Worm (Caenorhabditis elegans) whole organism, young adult: Measurements from ENCODE around the gene col-33.
A peak's percentile ranks its signal among the peaks of the same experiment; 100 is the strongest.

ENCODE experiments used
- B0261.1 ChIP-seq: sonication (generic microtip); optimal IDR thresholded peaks from 2 replicates; lab custom pipeline; 2016; ENCODE audit warnings: mild to moderate bottlenecking, missing genetic modification characterization, moderate library complexity, missing compliant biosample characterization
- B0336.3 ChIP-seq: fragments of 200-800 bp; sonication (Bioruptor generic); IDR thresholded peaks from 2 replicates; pipeline ENCODE4 v1.3.6; 2022; ENCODE audit warnings: missing genetic modification characterization, missing compliant biosample characterization
- F22D6.2 ChIP-seq: sonication (generic microtip); optimal IDR thresholded peaks from 2 replicates; lab custom pipeline; 2016; ENCODE audit warnings: mild to moderate bottlenecking, missing genetic modification characterization, missing compliant biosample characterization
- F23B12.7 ChIP-seq: sonication (generic microtip); optimal IDR thresholded peaks from 2 replicates; lab custom pipeline; 2017; ENCODE audit warnings: missing genetic modification characterization, mild to moderate bottlenecking, missing compliant biosample characterization, antibody characterized with exemption, moderate library complexity; ENCODE audit not compliant: insufficient read depth
- F39B2.1 ChIP-seq: fragments of 200-800 bp; sonication (Bioruptor generic); IDR thresholded peaks from 2 replicates; pipeline ENCODE4 v1.3.6; 2022; ENCODE audit warnings: missing genetic modification reagents, missing genetic modification characterization, missing compliant biosample characterization
- F49E8.2 ChIP-seq: sonication (generic microtip); optimal IDR thresholded peaks from 3 replicates; lab custom pipeline; 2017; ENCODE audit warnings: missing genetic modification characterization, mild to moderate bottlenecking, missing compliant biosample characterization, antibody characterized with exemption, moderate library complexity; ENCODE audit not compliant: insufficient read depth
- F52B5.7 ChIP-seq: sonication (generic microtip); optimal IDR thresholded peaks from 2 replicates; lab custom pipeline; 2016; ENCODE audit warnings: mild to moderate bottlenecking, missing genetic modification characterization, missing compliant biosample characterization
- F57A8.1 ChIP-seq: fragments of 200-800 bp; sonication (Bioruptor generic); optimal IDR thresholded peaks from 2 replicates; lab custom pipeline; 2018; ENCODE audit warnings: mild to moderate bottlenecking, missing genetic modification characterization, moderate library complexity, missing compliant biosample characterization
- Y56A3A.18 ChIP-seq: fragments of 200-800 bp; sonication (Bioruptor generic); IDR thresholded peaks from 2 replicates; pipeline ENCODE4 v1.3.6; 2022; ENCODE audit warnings: missing genetic modification reagents, missing genetic modification characterization, missing compliant biosample characterization
- ZK185.1 ChIP-seq: sonication (generic microtip); optimal IDR thresholded peaks from 2 replicates; lab custom pipeline; 2016; ENCODE audit warnings: mild to moderate bottlenecking, missing genetic modification characterization, missing compliant biosample characterization; ENCODE audit not compliant: poor library complexity, severe bottlenecking
- akir-1 ChIP-seq: fragments of 200-800 bp; sonication (Bioruptor generic); optimal IDR thresholded peaks from 2 replicates; lab custom pipeline; 2018; ENCODE audit warnings: mild to moderate bottlenecking, missing genetic modification characterization, moderate library complexity, missing compliant biosample characterization
- aptf-2 ChIP-seq: fragments of 200-800 bp; sonication (Bioruptor generic); conservative IDR thresholded peaks from 2 replicates; pipeline ENCODE4 v1.3.6; 2022; ENCODE audit warnings: missing genetic modification reagents, missing genetic modification characterization, missing compliant biosample characterization
- aptf-3 ChIP-seq: fragments of 200-800 bp; sonication (Bioruptor generic); IDR thresholded peaks from 2 replicates; pipeline ENCODE4 v1.3.6; 2022; ENCODE audit warnings: missing genetic modification characterization, missing compliant biosample characterization
- cebp-1 ChIP-seq, 2 experiments: fragments of 200-800 bp in 1 of 2; sonication (Bioruptor generic) in 1 of 2; sonication (generic microtip) in 1 of 2; IDR thresholded peaks in 1 of 2; optimal IDR thresholded peaks in 1 of 2; 2 replicates each; pipeline versions ENCODE4 v1.3.6 to Lab custom; 2017 to 2022; ENCODE audit warnings: missing compliant biosample characterization in 2 of 2, missing genetic modification characterization in 2 of 2, mild to moderate bottlenecking in 1 of 2, missing genetic modification reagents in 1 of 2, moderate library complexity in 1 of 2
- ceh-40 ChIP-seq: fragments of 200-800 bp; sonication (Bioruptor generic); IDR thresholded peaks from 2 replicates; pipeline ENCODE4 v1.3.6; 2022; ENCODE audit warnings: missing genetic modification characterization, missing compliant biosample characterization
- ceh-79 ChIP-seq: sonication (generic microtip); optimal IDR thresholded peaks from 2 replicates; lab custom pipeline; 2017; ENCODE audit warnings: mild to moderate bottlenecking, missing genetic modification characterization, missing compliant biosample characterization
- ceh-91 ChIP-seq: fragments of 200-800 bp; sonication (Bioruptor generic); IDR thresholded peaks from 2 replicates; pipeline ENCODE4 v1.3.6; 2022; ENCODE audit warnings: missing genetic modification reagents, missing genetic modification characterization, missing compliant biosample characterization
- chd-7 ChIP-seq: sonication (generic microtip); optimal IDR thresholded peaks from 2 replicates; lab custom pipeline; 2016; ENCODE audit warnings: mild to moderate bottlenecking, missing genetic modification characterization, moderate library complexity, missing compliant biosample characterization
- dox-1 ChIP-seq: fragments of 200-800 bp; sonication (Bioruptor generic); IDR thresholded peaks from 2 replicates; pipeline ENCODE4 v1.3.6; 2022; ENCODE audit warnings: missing genetic modification reagents, missing genetic modification characterization, missing compliant biosample characterization
- dpff-1 ChIP-seq: sonication (generic microtip); optimal IDR thresholded peaks from 2 replicates; lab custom pipeline; 2017; ENCODE audit warnings: mild to moderate bottlenecking, missing genetic modification characterization, missing compliant biosample characterization
- dpl-1 ChIP-seq: fragments of 150-350 bp; optimal IDR thresholded peaks from 2 replicates; lab custom pipeline; 2014; ENCODE audit warnings: missing biosample characterization, missing genetic modification reagents, missing genetic modification characterization
- efl-1 ChIP-seq: fragments of 150-350 bp; optimal IDR thresholded peaks from 2 replicates; lab custom pipeline; 2014; ENCODE audit warnings: missing biosample characterization, missing genetic modification reagents, missing genetic modification characterization
- ekl-4 ChIP-seq: fragments of 200-800 bp; sonication (Bioruptor generic); IDR thresholded peaks from 2 replicates; pipeline ENCODE4 v1.3.6; 2022; ENCODE audit warnings: missing genetic modification reagents, missing genetic modification characterization, missing compliant biosample characterization
- hmg-20 ChIP-seq: fragments of 200-800 bp; sonication (Bioruptor generic); IDR thresholded peaks from 2 replicates; pipeline ENCODE4 v1.3.6; 2022; ENCODE audit warnings: missing genetic modification reagents, missing genetic modification characterization, missing compliant biosample characterization
- hsf-1 ChIP-seq: fragments of 200-800 bp; sonication (Bioruptor generic); IDR thresholded peaks from 2 replicates; pipeline ENCODE4 v1.3.6; 2022; ENCODE audit warnings: missing genetic modification reagents, missing genetic modification characterization, missing compliant biosample characterization
- let-526 ChIP-seq: fragments of 200-800 bp; sonication (Bioruptor generic); IDR thresholded peaks from 2 replicates; pipeline ENCODE4 v1.3.6; 2022; ENCODE audit warnings: missing genetic modification reagents, missing genetic modification characterization, missing compliant biosample characterization
- lin-35 ChIP-seq, 3 experiments: fragments of 150-350 bp in 2 of 3; sonication (generic microtip) in 1 of 3; optimal IDR thresholded peaks; 2 replicates each; lab custom pipeline; 2014 to 2018; ENCODE audit warnings: missing biosample characterization in 3 of 3, missing genetic modification characterization in 3 of 3, missing genetic modification reagents in 3 of 3
- lin-40 ChIP-seq: sonication (generic microtip); optimal IDR thresholded peaks from 2 replicates; lab custom pipeline; 2016; ENCODE audit warnings: missing genetic modification characterization, mild to moderate bottlenecking, missing compliant biosample characterization, missing genotype, missing genetic modification reagents
- lsy-27 ChIP-seq: sonication (generic microtip); optimal IDR thresholded peaks from 2 replicates; lab custom pipeline; 2017; ENCODE audit warnings: missing genetic modification characterization, mild to moderate bottlenecking, missing compliant biosample characterization, antibody characterized with exemption, missing genotype, borderline replicate concordance; ENCODE audit not compliant: insufficient read depth
- madf-3 ChIP-seq: fragments of 200-800 bp; sonication (Bioruptor generic); IDR thresholded peaks from 2 replicates; pipeline ENCODE4 v1.3.6; 2022; ENCODE audit warnings: missing genetic modification reagents, missing genetic modification characterization, missing compliant biosample characterization
- madf-8 ChIP-seq: fragments of 200-800 bp; sonication (Bioruptor generic); conservative IDR thresholded peaks from 2 replicates; pipeline ENCODE4 v1.3.6; 2022; ENCODE audit warnings: missing genetic modification reagents, missing genetic modification characterization, missing compliant biosample characterization
- mel-28 ChIP-seq: sonication (generic microtip); optimal IDR thresholded peaks from 2 replicates; lab custom pipeline; 2016; ENCODE audit warnings: borderline replicate concordance, mild to moderate bottlenecking, missing genetic modification characterization, missing compliant biosample characterization
- mes-4 ChIP-seq: sonication (generic microtip); optimal IDR thresholded peaks from 2 replicates; lab custom pipeline; 2016; ENCODE audit warnings: missing genotype, missing genetic modification characterization, missing compliant biosample characterization
- mxl-1 ChIP-seq: sonication (generic microtip); optimal IDR thresholded peaks from 2 replicates; lab custom pipeline; 2016; ENCODE audit warnings: missing genetic modification characterization, missing compliant biosample characterization
- nfya-2 ChIP-seq: fragments of 200-800 bp; sonication (Bioruptor generic); IDR thresholded peaks from 2 replicates; pipeline ENCODE4 v1.3.6; 2022; ENCODE audit warnings: missing genetic modification reagents, missing genetic modification characterization, missing compliant biosample characterization
- nhr-120 ChIP-seq: fragments of 200-800 bp; sonication (Bioruptor generic); IDR thresholded peaks from 2 replicates; pipeline ENCODE4 v1.3.6; 2022; ENCODE audit warnings: missing genetic modification characterization, missing compliant biosample characterization
- nhr-179 ChIP-seq: sonication (generic microtip); optimal IDR thresholded peaks from 2 replicates; lab custom pipeline; 2016; ENCODE audit warnings: mild to moderate bottlenecking, missing genetic modification characterization, missing compliant biosample characterization
- pbrm-1 ChIP-seq: fragments of 200-800 bp; sonication (Bioruptor generic); IDR thresholded peaks from 2 replicates; pipeline ENCODE4 v1.3.6; 2022; ENCODE audit warnings: missing genetic modification reagents, missing genetic modification characterization, missing compliant biosample characterization
- rec-8 ChIP-seq, 2 experiments: sonication (generic microtip); optimal IDR thresholded peaks; 2 replicates each; lab custom pipeline; 2016; ENCODE audit warnings: mild to moderate bottlenecking in 2 of 2, missing genetic modification characterization in 2 of 2, missing genetic modification reagents in 2 of 2, missing genotype in 2 of 2, missing biosample characterization in 1 of 2, missing compliant biosample characterization in 1 of 2, moderate library complexity in 1 of 2
- snpc-1.1 ChIP-seq: sonication (generic microtip); optimal IDR thresholded peaks from 2 replicates; lab custom pipeline; 2017; ENCODE audit warnings: missing genetic modification characterization, mild to moderate bottlenecking, missing compliant biosample characterization, antibody characterized with exemption, moderate library complexity, missing genotype, missing genetic modification reagents; ENCODE audit not compliant: insufficient read depth
- tbp1 ChIP-seq: fragments of 200-800 bp; sonication (Bioruptor generic); optimal IDR thresholded peaks from 2 replicates; lab custom pipeline; 2018; ENCODE audit warnings: mild to moderate bottlenecking, missing genetic modification characterization, missing compliant biosample characterization
- tlf-1 ChIP-seq: fragments of 200-800 bp; sonication (Bioruptor generic); optimal IDR thresholded peaks from 2 replicates; lab custom pipeline; 2018; ENCODE audit warnings: mild to moderate bottlenecking, missing genetic modification characterization, missing compliant biosample characterization
- xnd-1 ChIP-seq: sonication (generic microtip); optimal IDR thresholded peaks from 2 replicates; lab custom pipeline; 2016; ENCODE audit warnings: missing genotype, missing genetic modification reagents, missing genetic modification characterization, missing compliant biosample characterization
- zim-3 ChIP-seq: sonication (generic microtip); optimal IDR thresholded peaks from 2 replicates; lab custom pipeline; 2017; ENCODE audit warnings: mild to moderate bottlenecking, missing genetic modification characterization, moderate library complexity, missing compliant biosample characterization
- ztf-18 ChIP-seq: sonication (generic microtip); optimal IDR thresholded peaks from 2 replicates; lab custom pipeline; 2016; ENCODE audit warnings: missing genotype, mild to moderate bottlenecking, missing genetic modification characterization, missing compliant biosample characterization
- ztf-22 ChIP-seq: fragments of 200-800 bp; sonication (Bioruptor generic); optimal IDR thresholded peaks from 2 replicates; lab custom pipeline; 2018; ENCODE audit warnings: mild to moderate bottlenecking, missing genetic modification characterization, moderate library complexity, missing compliant biosample characterization
- ztf-26 ChIP-seq: sonication (generic microtip); optimal IDR thresholded peaks from 2 replicates; lab custom pipeline; 2017; ENCODE audit warnings: missing genetic modification characterization, missing compliant biosample characterization

Gene col-33

DNA sequence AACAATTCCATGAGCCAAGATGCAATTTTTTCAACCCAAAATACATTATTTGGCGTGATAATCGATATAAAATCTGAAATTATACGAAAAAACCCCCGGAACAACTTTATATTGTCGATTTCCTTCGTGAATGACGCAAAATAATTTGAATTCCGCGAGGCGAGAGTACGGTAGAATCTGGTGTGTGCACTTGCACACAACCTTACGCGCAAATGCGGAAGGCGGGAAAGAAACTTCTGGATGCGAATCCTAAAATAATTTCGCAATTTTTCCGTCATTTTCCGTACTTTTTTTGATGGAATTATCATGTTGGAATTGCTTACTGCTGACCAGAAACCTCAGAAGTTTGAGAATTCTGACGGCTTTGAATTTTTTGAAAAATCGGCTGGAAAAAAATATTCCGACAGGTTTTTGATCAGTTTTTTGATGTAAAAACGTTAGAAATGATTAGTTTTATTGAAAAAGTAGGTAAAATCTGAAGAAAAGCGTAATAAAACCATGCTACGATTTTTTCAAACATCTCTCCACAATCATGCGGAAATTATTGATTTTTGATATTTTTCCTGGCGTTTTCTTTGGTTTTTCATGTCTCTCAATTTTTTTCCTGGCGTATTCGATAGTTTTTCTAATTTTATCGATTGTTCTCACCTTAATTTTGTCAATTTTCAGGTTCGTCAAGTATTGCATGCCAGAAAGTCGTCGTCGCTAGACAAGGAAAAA lies 44.3 kb downstream of the col-33 start, which contains the start of gene set-9 (continued):
- TF ChIP-seq snpc-1.1 (tag; lab: Kevin White, UChicago) = peak; percentile 4
- TF ChIP-seq zim-3 (tag; lab: Kevin White, UChicago) = no peak
- TF ChIP-seq tlf-1 (GFP tag; lab: Kevin White, UChicago) = no peak
- TF ChIP-seq lin-40 (tag; lab: Kevin White, UChicago) = no peak
- no peak for TF ChIP-seq Y56A3A.18
- TF ChIP-seq madf-8 (GFP tag; lab: Robert Waterston, UW) = peak; percentile 39; the same call in 1 of the 2 replicates
- TF ChIP-seq ceh-79 (tag; lab: Kevin White, UChicago) = no peak
- TF ChIP-seq hmg-20 = no peak
- TF ChIP-seq lsy-27 (tag; lab: Kevin White, UChicago) = no peak
- no peak for TF ChIP-seq ztf-18 (tag; lab: Kevin White, UChicago)
- TF ChIP-seq ztf-26 = no peak
- TF ChIP-seq F57A8.1 (GFP tag; lab: Kevin White, UChicago) = no peak
- TF ChIP-seq F52B5.7 (tag; lab: Kevin White, UChicago) = no peak
- no peak for TF ChIP-seq F23B12.7 (tag; lab: Kevin White, UChicago)
- TF ChIP-seq F39B2.1 = no peak
- TF ChIP-seq aptf-2 (GFP tag; lab: Robert Waterston, UW) = no peak
- TF ChIP-seq let-526 (GFP tag; lab: Robert Waterston, UW) = no peak
- TF ChIP-seq aptf-3 (GFP tag; lab: Robert Waterston, UW) = no peak
- TF ChIP-seq chd-7 (tag; lab: Kevin White, UChicago) = no peak
- TF ChIP-seq mes-4 (tag; lab: Kevin White, UChicago) = no peak
- TF ChIP-seq nhr-179 (tag; lab: Kevin White, UChicago) = no peak
- TF ChIP-seq B0336.3 (GFP tag; lab: Robert Waterston, UW) = no peak
- no peak for TF ChIP-seq mxl-1
- no peak for TF ChIP-seq ZK185.1 (tag; lab: Kevin White, UChicago)
- no peak for TF ChIP-seq B0261.1 (tag; lab: Kevin White, UChicago)
- TF ChIP-seq lin-35 (GFP tag; optimal IDR thresholded peaks at IDR 0.05; lab: Kevin White, UChicago) = no peak
- no peak for TF ChIP-seq ceh-40 (GFP tag; lab: Robert Waterston, UW)
- TF ChIP-seq nhr-120 (GFP tag; lab: Robert Waterston, UW) = no peak
- no peak for TF ChIP-seq xnd-1 (tag; lab: Kevin White, UChicago)
- TF ChIP-seq pbrm-1 (GFP tag; lab: Robert Waterston, UW) = 0 out of 2 replicates have a peak, but pooled peaks have one; percentile 13
- TF ChIP-seq ekl-4 (GFP tag; lab: Robert Waterston, UW) = no peak
- no peak for TF ChIP-seq mel-28
- TF ChIP-seq efl-1 (GFP tag; lab: Kevin White, UChicago) = peak; percentile 73
- TF ChIP-seq cebp-1 (GFP tag; IDR thresholded peaks at IDR 0.05; lab: Robert Waterston, UW) = no peak
- peak; percentile 6 for TF ChIP-seq cebp-1 (tag; optimal IDR thresholded peaks at IDR 0.05; lab: Kevin White, UChicago)
- no peak for TF ChIP-seq nfya-2 (GFP tag; lab: Robert Waterston, UW)
- no peak for TF ChIP-seq rec-8 (tag; optimal IDR thresholded peaks at IDR 0.05; lab: Kevin White, UChicago)
- TF ChIP-seq F49E8.2 (tag; lab: Kevin White, UChicago) = peak; percentile 60
- no peak for TF ChIP-seq tbp1
- peak; percentile 92 for TF ChIP-seq hsf-1 (GFP tag; lab: Robert Waterston, UW)
- no peak for TF ChIP-seq F22D6.2 (tag; lab: Kevin White, UChicago)
- no peak for TF ChIP-seq akir-1 (GFP tag; lab: Kevin White, UChicago)
- TF ChIP-seq dpl-1 (GFP tag; lab: Kevin White, UChicago) = peak; percentile 8
- TF ChIP-seq madf-3 (GFP tag; lab: Robert Waterston, UW) = no peak
- TF ChIP-seq dox-1 (GFP tag; lab: Robert Waterston, UW) = no peak
- no peak for TF ChIP-seq ceh-91 (GFP tag; lab: Robert Waterston, UW)
- no peak for TF ChIP-seq ztf-22 (GFP tag; lab: Kevin White, UChicago)
- no peak for TF ChIP-seq dpff-1 (tag; lab: Kevin White, UChicago)
